Worm (Caenorhabditis elegans) whole organism, L4 larva: Measurements from ENCODE around the gene dod-17.

ENCODE experiments used
- F26F4.8 ChIP-seq: fragments of 200-800 bp; sonication (Bioruptor generic); conservative IDR thresholded peaks from 2 replicates; pipeline ENCODE4 v1.3.6; 2022; ENCODE audit warnings: missing genetic modification characterization, missing compliant biosample characterization
- daf-19 ChIP-seq: fragments of 200-800 bp; sonication (Bioruptor generic); conservative IDR thresholded peaks from 2 replicates; pipeline ENCODE4 v1.3.6; 2022; ENCODE audit warnings: missing genetic modification characterization, missing compliant biosample characterization
- daf-8 ChIP-seq: fragments of 200-800 bp; sonication (Bioruptor generic); IDR thresholded peaks from 2 replicates; pipeline ENCODE4 v1.3.6; 2022; ENCODE audit warnings: missing genetic modification characterization, missing compliant biosample characterization
- dve-1 ChIP-seq: sonication (generic microtip); optimal IDR thresholded peaks from 2 replicates; lab custom pipeline; 2017; ENCODE audit warnings: antibody characterized with exemption, mild to moderate bottlenecking, missing genetic modification characterization, missing compliant biosample characterization; ENCODE audit not compliant: insufficient read depth
- hif-1 ChIP-seq, 2 experiments: sonication (generic microtip); optimal IDR thresholded peaks; 2 replicates each; lab custom pipeline; 2016 to 2017; ENCODE audit warnings: missing compliant biosample characterization in 2 of 2, missing genetic modification characterization in 2 of 2, missing genetic modification reagents in 2 of 2, missing genotype in 2 of 2, mild to moderate bottlenecking in 1 of 2
- lsy-2 ChIP-seq, 2 experiments: fragments of 150-350 bp in 1 of 2; sonication (generic microtip) in 1 of 2; optimal IDR thresholded peaks; 2 replicates each; lab custom pipeline; 2014 to 2017; ENCODE audit warnings: missing biosample characterization in 2 of 2, missing genetic modification characterization in 2 of 2
- mdl-1 ChIP-seq, 2 experiments: fragments of 150-350 bp in 1 of 2; sonication (generic microtip) in 1 of 2; optimal IDR thresholded peaks; 2 replicates each; lab custom pipeline; 2014 to 2017; ENCODE audit warnings: missing biosample characterization in 2 of 2, missing genetic modification characterization in 2 of 2
- mxl-3 ChIP-seq: fragments of 200-800 bp; sonication (Bioruptor generic); optimal IDR thresholded peaks from 2 replicates; lab custom pipeline; 2018; ENCODE audit warnings: mild to moderate bottlenecking, missing genetic modification characterization, missing compliant biosample characterization
- php-3 ChIP-seq: fragments of 200-800 bp; sonication (Bioruptor generic); IDR thresholded peaks from 2 replicates; pipeline ENCODE4 v1.3.6; 2022; ENCODE audit warnings: missing genetic modification reagents, missing genetic modification characterization, missing compliant biosample characterization
- set-16 ChIP-seq: fragments of 200-800 bp; sonication (Bioruptor generic); IDR thresholded peaks from 2 replicates; pipeline ENCODE4 v1.3.6; 2022; ENCODE audit warnings: missing genetic modification reagents, missing genetic modification characterization, missing compliant biosample characterization
- skn-1 ChIP-seq: fragments of 150-350 bp; optimal IDR thresholded peaks from 2 replicates; lab custom pipeline; 2014; ENCODE audit warnings: missing biosample characterization, missing genetic modification characterization
- ztf-11 ChIP-seq: fragments of 150-350 bp; optimal IDR thresholded peaks from 2 replicates; lab custom pipeline; 2014; ENCODE audit warnings: missing biosample characterization, missing genetic modification characterization

- TF ChIP-seq php-3 (GFP tag; lab: Robert Waterston, UW) (no peak), mdl-1 (tag; optimal IDR thresholded peaks at IDR 0.05; lab: Kevin White, UChicago) (no peak), hif-1 (tag; optimal IDR thresholded peaks at IDR 0.05; lab: Kevin White, UChicago) (no peak), daf-19 (GFP tag; lab: Robert Waterston, UW) (no peak), daf-8 (no peak), dve-1 (tag; lab: Kevin White, UChicago) (no peak), set-16 (GFP tag; lab: Robert Waterston, UW) (no peak), lsy-2 (tag; optimal IDR thresholded peaks at IDR 0.05; lab: Kevin White, UChicago) (peak in 1 of 2 experiments; percentile 12), mxl-3 (GFP tag; lab: Kevin White, UChicago) (no peak), ztf-11 (tag; lab: Kevin White, UChicago) (no peak), skn-1 (tag; lab: Kevin White, UChicago) (no peak), F26F4.8 (GFP tag; lab: Robert Waterston, UW) (no peak)
Observed at ce11 chrIV:13015801-13016404, 39.8 kb downstream of the dod-17 start.
